Worm (Caenorhabditis elegans): Measurements from ENCODE around the gene rin-1.

ce11 chrV:14763582-14763981 lies 51.8 kb downstream of the rin-1 start:
- TF ChIP-seq dao-5 (tag; optimal IDR thresholded peaks at IDR 0.05) = no peak
- TF ChIP-seq him-1 (tag; optimal IDR thresholded peaks at IDR 0.05) = no peak
